Fruit fly (Drosophila melanogaster): ENCODE results near the gene nAChRbeta3.

nAChRbeta3 gene

DNA sequence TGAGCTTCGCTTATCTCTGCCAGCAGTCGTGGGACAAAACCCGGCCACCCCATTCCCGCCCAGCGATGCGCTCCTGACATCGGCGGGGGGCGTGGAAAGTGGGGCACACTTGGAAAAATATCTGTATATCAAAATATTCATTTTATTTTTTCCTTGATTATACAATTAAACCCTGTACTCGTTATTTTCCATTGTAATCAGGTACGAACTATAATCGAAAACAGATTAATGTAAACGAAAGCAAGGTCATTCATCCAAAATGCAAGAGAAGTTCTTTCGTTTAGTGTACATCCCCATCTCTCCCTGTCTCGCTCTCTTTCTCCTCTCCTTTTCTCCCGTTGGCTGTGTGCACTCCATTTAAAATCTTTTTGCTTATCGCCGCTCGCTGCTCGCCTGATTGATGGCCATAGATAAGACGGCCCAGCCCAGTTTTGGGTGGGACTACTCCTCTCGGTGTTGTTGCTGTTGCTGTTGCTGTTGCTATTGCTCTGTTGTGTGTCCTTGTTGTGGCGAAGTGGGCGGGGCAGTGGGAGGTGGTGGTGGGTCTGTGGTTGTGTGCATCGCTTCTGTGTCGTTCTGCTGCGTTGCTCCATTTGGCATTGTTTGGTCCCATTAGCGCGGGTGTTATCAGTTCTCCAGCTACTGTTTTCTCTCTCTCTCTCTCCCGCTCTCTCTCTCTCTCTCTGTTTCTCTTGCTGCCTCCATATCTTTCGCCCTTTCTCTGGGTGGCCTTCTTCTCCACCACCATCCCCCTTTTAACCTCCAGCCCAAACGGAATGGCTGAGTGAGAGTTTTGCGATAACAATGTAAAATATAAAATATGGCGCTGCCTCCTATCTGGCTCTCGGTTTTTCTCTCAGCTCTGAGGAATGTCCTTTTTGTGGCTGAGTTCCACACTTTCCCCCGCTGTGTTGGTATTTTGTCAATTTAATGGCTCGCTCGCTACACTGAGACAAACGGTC is 28.6 kb upstream of the nAChRbeta3 start (continued):
- peak; percentile 64 for TF ChIP-seq CG14050 (GFP tag; IDR thresholded peaks at IDR 0.05)
- 0 out of 2 replicates have a peak, but pooled peaks have one; percentile 24 for TF ChIP-seq danr (GFP tag; IDR thresholded peaks at IDR 0.05)
- peak; percentile 80 for TF ChIP-seq az2 (GFP tag; optimal IDR thresholded peaks at IDR 0.05)
- peak; percentile 93 for TF ChIP-seq Med (GFP tag)
- peak; percentile 38; the same call in 1 of the 2 replicates for TF ChIP-seq Oaz (GFP tag; IDR thresholded peaks at IDR 0.05)
- TF ChIP-seq CG10366 (GFP tag; IDR thresholded peaks at IDR 0.05): peak; percentile 73
- TF ChIP-seq CG3281 (GFP tag; optimal IDR thresholded peaks at IDR 0.05): peak; percentile 73
- peak; percentile 71 for TF ChIP-seq gcm (GFP tag; optimal IDR thresholded peaks at IDR 0.05)
- peak; percentile 5 for TF ChIP-seq yki (optimal IDR thresholded peaks at IDR 0.05)
- peak; percentile 68; the same call in 2 of the 3 replicates for TF ChIP-seq CG11560 (tag; IDR thresholded peaks at IDR 0.05)
- peak; percentile 83 for TF ChIP-seq CG32772 (GFP tag; IDR thresholded peaks at IDR 0.05)
- peak; percentile 64; the same call in 2 of the 3 replicates for TF ChIP-seq otp (GFP tag; IDR thresholded peaks at IDR 0.05)
- TF ChIP-seq CG10147 (GFP tag; optimal IDR thresholded peaks at IDR 0.05): peak; percentile 61
- no peak for TF ChIP-seq btn (GFP tag; optimal IDR thresholded peaks at IDR 0.05)
- TF ChIP-seq crp (GFP tag; optimal IDR thresholded peaks at IDR 0.05): peak in 1 of 2 experiments; percentile 8
- TF ChIP-seq GATAe (GFP tag; conservative IDR thresholded peaks at IDR 0.05): no peak; the same call in 1 of the 2 replicates
- TF ChIP-seq CG6854 (GFP tag; optimal IDR thresholded peaks at IDR 0.05): peak; percentile 61
- no peak for TF ChIP-seq insv (GFP tag; optimal IDR thresholded peaks at IDR 0.05)
- TF ChIP-seq Sox100B (GFP tag; optimal IDR thresholded peaks at IDR 0.05): peak; percentile 56
- peak; percentile 16 for TF ChIP-seq shn (GFP tag; optimal IDR thresholded peaks at IDR 0.05)
- peak; percentile 86 for TF ChIP-seq Fer1 (GFP tag; optimal IDR thresholded peaks at IDR 0.05)
- TF ChIP-seq Opbp (GFP tag; IDR thresholded peaks at IDR 0.05; ENCODE audit: partially characterized antibody): no peak
- peak; percentile 21 for TF ChIP-seq CG7987 (GFP tag; optimal IDR thresholded peaks at IDR 0.05)
- TF ChIP-seq CG10462 (GFP tag; optimal IDR thresholded peaks at IDR 0.05): peak; percentile 39
- no peak for TF ChIP-seq usp (GFP tag; optimal IDR thresholded peaks at IDR 0.05)
- peak; percentile 62; the same call in 1 of the 3 replicates for TF ChIP-seq CG3726 (GFP tag; IDR thresholded peaks at IDR 0.05)
- no peak for TF ChIP-seq CG42726 (GFP tag; IDR thresholded peaks at IDR 0.05; ENCODE audit: partially characterized antibody)
- no peak for TF ChIP-seq Elba2 (GFP tag; optimal IDR thresholded peaks at IDR 0.05)
- TF ChIP-seq Side (GFP tag; optimal IDR thresholded peaks at IDR 0.05): peak; percentile 59
- peak; percentile 70 for TF ChIP-seq CG15601 (tag; optimal IDR thresholded peaks at IDR 0.05)
- TF ChIP-seq Dad (GFP tag; optimal IDR thresholded peaks at IDR 0.05): no peak
- TF ChIP-seq unpg (GFP tag; optimal IDR thresholded peaks at IDR 0.05): peak; percentile 79
- no peak for TF ChIP-seq sc (optimal IDR thresholded peaks at IDR 0.05)
- TF ChIP-seq sc (GFP tag; optimal IDR thresholded peaks at IDR 0.05): peak; percentile 77
- no peak for TF ChIP-seq schlank (tag; optimal IDR thresholded peaks at IDR 0.05)
- TF ChIP-seq CG6654 (GFP tag; optimal IDR thresholded peaks at IDR 0.05): peak; percentile 55
- TF ChIP-seq maf-S (GFP tag; optimal IDR thresholded peaks at IDR 0.05): peak; percentile 41
- TF ChIP-seq fd64A (GFP tag; optimal IDR thresholded peaks at IDR 0.05): peak; percentile 40
- peak; percentile 53 for TF ChIP-seq CG4707 (GFP tag; optimal IDR thresholded peaks at IDR 0.05)
- peak; percentile 65 for TF ChIP-seq BtbVII (GFP tag; optimal IDR thresholded peaks at IDR 0.05)
- no peak for TF ChIP-seq Lpt (GFP tag; optimal IDR thresholded peaks at IDR 0.05)
- TF ChIP-seq CG3995 (GFP tag; optimal IDR thresholded peaks at IDR 0.05): no peak
- no peak for TF ChIP-seq CG17912 (GFP tag; optimal IDR thresholded peaks at IDR 0.05)
- peak; percentile 7 for TF ChIP-seq her (GFP tag; optimal IDR thresholded peaks at IDR 0.05)
- no peak for TF ChIP-seq Hr39 (optimal IDR thresholded peaks at IDR 0.05)
- TF ChIP-seq odd (GFP tag; optimal IDR thresholded peaks at IDR 0.05): peak; percentile 27
- no peak for TF ChIP-seq tll (GFP tag; optimal IDR thresholded peaks at IDR 0.05)
- TF ChIP-seq CG2199 (GFP tag; IDR thresholded peaks at IDR 0.05): peak; percentile 64; the same call in 1 of the 3 replicates
- TF ChIP-seq CG15479 (GFP tag; optimal IDR thresholded peaks at IDR 0.05): peak; percentile 48

All from whole organism, embryonic.